Worm (Caenorhabditis elegans): ENCODE measurements around the gene F19B2.6.

The F19B2.6 gene

DNA sequence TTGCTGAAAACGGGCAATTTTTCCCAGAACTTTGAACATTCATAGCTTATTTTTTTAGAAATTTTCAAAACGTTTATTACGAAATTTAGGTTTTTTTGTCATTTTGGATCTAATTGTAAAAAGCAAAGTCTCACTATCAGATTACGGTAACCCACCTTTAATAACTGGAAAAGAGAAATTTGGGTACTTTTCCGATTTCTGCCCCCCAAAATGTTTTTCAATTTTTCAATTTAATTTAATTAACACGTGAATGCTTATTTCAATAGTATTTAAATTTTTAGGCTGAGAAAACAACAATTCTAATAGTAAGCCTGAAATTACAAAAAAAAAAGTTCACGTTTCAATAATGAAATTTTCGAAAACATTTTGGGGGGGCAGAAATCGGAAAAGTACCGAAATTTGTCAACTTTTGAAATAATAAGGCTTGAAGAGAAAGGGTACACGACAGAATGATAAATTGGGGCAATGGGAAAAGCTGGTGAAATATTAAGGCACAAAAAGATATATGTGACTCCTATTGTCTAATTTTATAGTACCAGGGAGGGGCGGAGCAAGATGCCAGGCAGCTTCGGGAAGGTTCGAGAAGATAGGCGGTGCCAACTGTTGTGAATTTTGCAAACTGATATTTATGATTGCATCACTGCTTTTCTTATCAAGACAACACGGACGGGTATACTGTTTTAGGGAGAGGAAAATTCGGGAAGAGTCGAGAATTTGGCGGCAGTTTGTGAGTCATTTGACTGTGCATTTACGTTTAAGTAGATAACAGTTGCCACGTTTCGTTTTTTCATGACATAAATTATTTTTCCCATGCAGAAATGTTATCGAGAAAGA is 6.0 kb downstream of the F19B2.6 start, which contains the start of gene F19B2.5:
TSS of gene F19B2.5 (minus strand) at position 107 of the 834 bp plus-strand sequence.
- TF ChIP-seq nfya-2 (GFP tag; IDR thresholded peaks at IDR 0.05), result no peak
- no peak for TF ChIP-seq cebp-1 (GFP tag; IDR thresholded peaks at IDR 0.05)
- TF ChIP-seq cebp-1 (tag; optimal IDR thresholded peaks at IDR 0.05), result peak; percentile 50
- peak; percentile 97 for TF ChIP-seq hsf-1 (GFP tag; IDR thresholded peaks at IDR 0.05)
- TF ChIP-seq let-607 (tag; optimal IDR thresholded peaks at IDR 0.05), result peak; percentile 83 to 95
- TF ChIP-seq dpff-1 (tag; optimal IDR thresholded peaks at IDR 0.05), result peak; percentile 47
- peak; percentile 81 for TF ChIP-seq B0336.3 (GFP tag; IDR thresholded peaks at IDR 0.05)
- peak; percentile 71 for TF ChIP-seq ama-1 (optimal IDR thresholded peaks at IDR 0.05)
- TF ChIP-seq ama-1 (GFP tag; optimal IDR thresholded peaks at IDR 0.05), result no peak
- TF ChIP-seq madf-10 (tag; optimal IDR thresholded peaks at IDR 0.05), result peak; percentile 70
- TF ChIP-seq rpc-1 (optimal IDR thresholded peaks at IDR 0.05), result peak; percentile 52
- no peak for TF ChIP-seq rpc-1 (tag; optimal IDR thresholded peaks at IDR 0.05)
- TF ChIP-seq ztf-25 (GFP tag; IDR thresholded peaks at IDR 0.05), result no peak
- peak; percentile 66 for TF ChIP-seq tlf-1 (GFP tag; optimal IDR thresholded peaks at IDR 0.05)
- TF ChIP-seq sea-2 (GFP tag; IDR thresholded peaks at IDR 0.05), result 0 out of 2 replicates have a peak, but pooled peaks have one; percentile 19
- no peak for TF ChIP-seq bed-1 (GFP tag; IDR thresholded peaks at IDR 0.05)
- TF ChIP-seq mxl-1 (tag; optimal IDR thresholded peaks at IDR 0.05), result no peak
- peak; percentile 34 for TF ChIP-seq tbp1 (GFP tag; optimal IDR thresholded peaks at IDR 0.05)
- TF ChIP-seq lir-1 (GFP tag; conservative IDR thresholded peaks at IDR 0.05), result no peak
- TF ChIP-seq ztf-22 (GFP tag; optimal IDR thresholded peaks at IDR 0.05), result no peak
- TF ChIP-seq pha-4 (tag; optimal IDR thresholded peaks at IDR 0.05), result peak; percentile 66
- peak; percentile 41; the same call in 1 of the 2 replicates for TF ChIP-seq mcd-1 (GFP tag; IDR thresholded peaks at IDR 0.05)
- TF ChIP-seq ekl-4 (GFP tag; IDR thresholded peaks at IDR 0.05), result 0 out of 2 replicates have a peak, but pooled peaks have one; percentile 47
- no peak for TF ChIP-seq ceh-27 (GFP tag; optimal IDR thresholded peaks at IDR 0.05)
- peak; percentile 36; the same call in 1 of the 2 replicates for TF ChIP-seq let-526 (GFP tag; IDR thresholded peaks at IDR 0.05)
- TF ChIP-seq ztf-18 (tag; optimal IDR thresholded peaks at IDR 0.05), result peak; percentile 7
- no peak for TF ChIP-seq F10E7.11 (tag; optimal IDR thresholded peaks at IDR 0.05)
- peak; percentile 61 for TF ChIP-seq unc-62 (GFP tag; optimal IDR thresholded peaks at IDR 0.05)
- peak; percentile 51 for TF ChIP-seq akir-1 (GFP tag; optimal IDR thresholded peaks at IDR 0.05)
- peak; percentile 16 for TF ChIP-seq lsl-1 (GFP tag; optimal IDR thresholded peaks at IDR 0.05)
- TF ChIP-seq repo-1 (tag; optimal IDR thresholded peaks at IDR 0.05), result peak; percentile 0
- peak; percentile 68 for TF ChIP-seq ztf-3 (GFP tag; optimal IDR thresholded peaks at IDR 0.05)
- TF ChIP-seq nhr-90 (tag; optimal IDR thresholded peaks at IDR 0.05), result peak; percentile 11
- TF ChIP-seq gei-17 (GFP tag; optimal IDR thresholded peaks at IDR 0.05), result peak; percentile 51
- TF ChIP-seq nhr-80 (tag; optimal IDR thresholded peaks at IDR 0.05), result peak; percentile 44
- peak; percentile 34 for TF ChIP-seq lin-54 (GFP tag; optimal IDR thresholded peaks at IDR 0.05)
- TF ChIP-seq lin-40 (tag; optimal IDR thresholded peaks at IDR 0.05), result no peak
- peak; percentile 80 for TF ChIP-seq chd-7 (tag; optimal IDR thresholded peaks at IDR 0.05)
- TF ChIP-seq snpc-3.4 (tag; optimal IDR thresholded peaks at IDR 0.05), result no peak
- TF ChIP-seq zim-3 (tag; optimal IDR thresholded peaks at IDR 0.05), result peak; percentile 56
- TF ChIP-seq dox-1 (GFP tag; IDR thresholded peaks at IDR 0.05), result peak; percentile 60; the same call in 1 of the 2 replicates
- peak; percentile 83; the same call in 1 of the 2 replicates for TF ChIP-seq nfyb-1 (GFP tag; IDR thresholded peaks at IDR 0.05)
- peak; percentile 95 for TF ChIP-seq atf-7 (tag; optimal IDR thresholded peaks at IDR 0.05)
- TF ChIP-seq ets-4 (GFP tag; optimal IDR thresholded peaks at IDR 0.05), result peak; percentile 90
- TF ChIP-seq nhr-120 (GFP tag; IDR thresholded peaks at IDR 0.05), result no peak
- TF ChIP-seq F39B2.1 (GFP tag; IDR thresholded peaks at IDR 0.05), result no peak
- no peak for TF ChIP-seq K12H6.12 (tag; optimal IDR thresholded peaks at IDR 0.05)
